Worm (Caenorhabditis elegans): ENCODE data around the gene T14B4.5.

ce11 chrII:6705593-6706228, 11.0 kb upstream of the T14B4.5 start, which contains the start of gene rpy-1:
- TF ChIP-seq ceh-28 (tag; optimal IDR thresholded peaks at IDR 0.05) = no peak
- no peak for TF ChIP-seq hmg-1.1 (GFP tag; IDR thresholded peaks at IDR 0.05)
- no peak for TF ChIP-seq ztf-11 (tag; optimal IDR thresholded peaks at IDR 0.05)
- no peak for TF ChIP-seq lir-3 (tag; optimal IDR thresholded peaks at IDR 0.05)
- TF ChIP-seq zag-1 (tag; optimal IDR thresholded peaks at IDR 0.05) = no peak
- TF ChIP-seq mxl-2 (GFP tag; conservative IDR thresholded peaks at IDR 0.05) = no peak
- TF ChIP-seq lin-13 (GFP tag; optimal IDR thresholded peaks at IDR 0.05) = no peak
